Worm (Caenorhabditis elegans) whole organism, young adult: Measurements from ENCODE around the gene clec-195.

Experiments
- Y53G8AR.9 ChIP-seq: fragments of 200-800 bp; sonication (Bioruptor generic); conservative IDR thresholded peaks from 2 replicates; pipeline ENCODE4 v1.3.6; 2022; ENCODE audit warnings: missing genetic modification reagents, missing genetic modification characterization, missing compliant biosample characterization
- ceh-40 ChIP-seq: fragments of 200-800 bp; sonication (Bioruptor generic); IDR thresholded peaks from 2 replicates; pipeline ENCODE4 v1.3.6; 2022; ENCODE audit warnings: missing genetic modification characterization, missing compliant biosample characterization
- chd-7 ChIP-seq: sonication (generic microtip); optimal IDR thresholded peaks from 2 replicates; lab custom pipeline; 2016; ENCODE audit warnings: mild to moderate bottlenecking, missing genetic modification characterization, moderate library complexity, missing compliant biosample characterization
- lsl-1 ChIP-seq: fragments of 200-800 bp; sonication (Bioruptor generic); optimal IDR thresholded peaks from 2 replicates; lab custom pipeline; 2018; ENCODE audit warnings: mild to moderate bottlenecking, missing genetic modification characterization, moderate library complexity, missing compliant biosample characterization
- mel-28 ChIP-seq: sonication (generic microtip); optimal IDR thresholded peaks from 2 replicates; lab custom pipeline; 2016; ENCODE audit warnings: borderline replicate concordance, mild to moderate bottlenecking, missing genetic modification characterization, missing compliant biosample characterization
- mxl-1 ChIP-seq: sonication (generic microtip); optimal IDR thresholded peaks from 2 replicates; lab custom pipeline; 2016; ENCODE audit warnings: missing genetic modification characterization, missing compliant biosample characterization
- nhr-90 ChIP-seq: sonication (generic microtip); optimal IDR thresholded peaks from 2 replicates; lab custom pipeline; 2016; ENCODE audit warnings: missing genotype, mild to moderate bottlenecking, missing genetic modification characterization, missing compliant biosample characterization
- sdz-38 ChIP-seq: sonication (generic microtip); optimal IDR thresholded peaks from 2 replicates; lab custom pipeline; 2016; ENCODE audit warnings: missing genotype, missing genetic modification characterization, missing compliant biosample characterization
- snpc-3.4 ChIP-seq: sonication (generic microtip); optimal IDR thresholded peaks from 2 replicates; lab custom pipeline; 2017; ENCODE audit warnings: missing genetic modification characterization, mild to moderate bottlenecking, missing compliant biosample characterization, antibody characterized with exemption, moderate library complexity, missing genotype, missing genetic modification reagents
- snpc-4 ChIP-seq, 5 experiments: fragments of 150-350 bp in 1 of 5; sonication (generic microtip) in 4 of 5; optimal IDR thresholded peaks; 2 replicates each; lab custom pipeline; 2014 to 2018; ENCODE audit warnings: missing genetic modification characterization in 5 of 5, missing biosample characterization in 3 of 5, antibody characterized with exemption in 2 of 5, mild to moderate bottlenecking in 2 of 5, missing compliant biosample characterization in 2 of 5, missing genotype in 2 of 5, moderate library complexity in 2 of 5, missing genetic modification reagents in 1 of 5
- tlf-1 ChIP-seq: fragments of 200-800 bp; sonication (Bioruptor generic); optimal IDR thresholded peaks from 2 replicates; lab custom pipeline; 2018; ENCODE audit warnings: mild to moderate bottlenecking, missing genetic modification characterization, missing compliant biosample characterization
- unc-62 ChIP-seq: fragments of 150-350 bp; optimal IDR thresholded peaks from 2 replicates; lab custom pipeline; 2014; ENCODE audit warnings: missing biosample characterization, missing genetic modification reagents, missing genetic modification characterization
- ztf-3 ChIP-seq: fragments of 200-800 bp; sonication (Bioruptor generic); optimal IDR thresholded peaks from 2 replicates; lab custom pipeline; 2018; ENCODE audit warnings: mild to moderate bottlenecking, missing genetic modification characterization, missing compliant biosample characterization

DNA sequence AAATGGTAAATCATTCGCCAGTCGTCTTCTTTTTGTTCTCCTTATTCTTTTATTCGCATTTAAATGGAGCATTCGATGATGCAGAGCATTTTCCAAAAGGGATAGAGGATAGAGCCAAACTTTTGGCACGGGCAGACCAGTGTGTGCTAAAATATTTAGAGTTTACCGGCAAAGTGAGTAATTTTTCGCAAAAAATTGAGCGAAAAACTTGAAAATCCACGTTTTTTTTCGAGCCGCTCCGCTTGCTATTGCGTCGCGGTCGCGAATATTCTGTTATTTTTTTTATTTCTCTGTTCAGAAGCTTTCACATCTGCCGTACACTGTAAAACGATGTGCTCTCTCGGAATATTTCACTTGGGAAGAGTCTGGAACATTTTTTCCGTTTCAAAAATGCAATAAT is 43.3 kb upstream of the clec-195 start, which contains the start of gene Y116A8C.43:
- TF ChIP-seq tlf-1 (peak; percentile 43), mxl-1 (tag; lab: Kevin White, UChicago) (peak; percentile 17), chd-7 (no peak), mel-28 (tag; lab: Kevin White, UChicago) (no peak), ceh-40 (GFP tag; lab: Robert Waterston, UW) (no peak), snpc-3.4 (tag; lab: Kevin White, UChicago) (no peak), unc-62 (no peak), sdz-38 (tag; lab: Kevin White, UChicago) (no peak), nhr-90 (tag; lab: Kevin White, UChicago) (no peak), snpc-4 (GFP tag; optimal IDR thresholded peaks at IDR 0.05; lab: Kevin White, UChicago) (peak; percentile 45), snpc-4 (tag; optimal IDR thresholded peaks at IDR 0.05; lab: Kevin White, UChicago) (peak in 1 of 4 experiments; percentile 88), ztf-3 (GFP tag; lab: Kevin White, UChicago) (no peak), lsl-1 (no peak), Y53G8AR.9 (GFP tag; lab: Robert Waterston, UW) (peak; percentile 76)
